Fruit fly (Drosophila melanogaster) S2 (cell line): ENCODE data around the gene CG43679.

Experiments
- CG8478 ChIP-seq: fragments of >200 bp; optimal IDR thresholded peaks from 2 replicates; lab custom pipeline; 2018
- CTCF ChIP-seq, 2 experiments: fragments of >200 bp; optimal IDR thresholded peaks; 2 replicates each; lab custom pipeline; 2018

- TF ChIP-seq CG8478 (lab: Kevin White, UChicago) (no peak), CTCF (optimal IDR thresholded peaks at IDR 0.05; lab: Kevin White, UChicago) (no peak)
Observed at dm6 chr3L:15007271-15007948, 43.8 kb downstream of the CG43679 start.
